Fruit fly (Drosophila melanogaster) whole organism, embryonic: ENCODE measurements around the gene CG9467.

Experiments
- CG10209 ChIP-seq: fragments of 200-800 bp; sonication (Bioruptor generic); optimal IDR thresholded peaks from 3 replicates; lab custom pipeline; 2017; ENCODE audit warnings: missing biosample characterization, mild to moderate bottlenecking, missing genetic modification characterization, missing genetic modification reagents
- CG10462 ChIP-seq: fragments of 200-800 bp; sonication (Bioruptor generic); optimal IDR thresholded peaks from 2 replicates; lab custom pipeline; 2016; ENCODE audit warnings: missing biosample characterization, missing genetic modification characterization
- CG11695 ChIP-seq: fragments of 200-800 bp; sonication (Bioruptor generic); IDR thresholded peaks from 3 replicates; pipeline ENCODE4 v1.3.6; 2022; ENCODE audit warnings: missing biosample characterization, missing genetic modification characterization
- CG12219 ChIP-seq: fragments of 200-800 bp; sonication (Bioruptor generic); optimal IDR thresholded peaks from 3 replicates; lab custom pipeline; 2018; ENCODE audit warnings: missing biosample characterization, mild to moderate bottlenecking, missing genetic modification characterization
- CG13287 ChIP-seq: fragments of 200-800 bp; sonication (Bioruptor generic); IDR thresholded peaks from 2 replicates; pipeline ENCODE4 v1.3.6; 2022; ENCODE audit warnings: missing biosample characterization, missing genetic modification characterization; ENCODE audit not compliant: partially characterized antibody
- CG14441 ChIP-seq: fragments of 200-800 bp; sonication (Bioruptor generic); IDR thresholded peaks from 2 replicates; pipeline ENCODE4 v1.3.6; 2022; ENCODE audit warnings: missing biosample characterization, missing genetic modification characterization
- CG1529 ChIP-seq: fragments of 200-800 bp; sonication (Bioruptor generic); optimal IDR thresholded peaks from 3 replicates; lab custom pipeline; 2018; ENCODE audit warnings: missing biosample characterization, missing genetic modification characterization
- CG1647 ChIP-seq: fragments of 200-800 bp; sonication (Bioruptor generic); optimal IDR thresholded peaks from 3 replicates; lab custom pipeline; 2016; ENCODE audit warnings: missing biosample characterization, missing genetic modification characterization
- CG17802 ChIP-seq: fragments of 200-800 bp; sonication (Bioruptor generic); optimal IDR thresholded peaks from 2 replicates; lab custom pipeline; 2018; ENCODE audit warnings: missing biosample characterization, mild to moderate bottlenecking, missing genetic modification characterization, moderate library complexity
- CG2199 ChIP-seq: fragments of 200-800 bp; sonication (Bioruptor generic); IDR thresholded peaks from 3 replicates; pipeline ENCODE4 v1.3.6; 2022; ENCODE audit warnings: missing biosample characterization, missing genetic modification characterization
- CG2202 ChIP-seq: fragments of 200-800 bp; sonication (Bioruptor generic); optimal IDR thresholded peaks from 2 replicates; lab custom pipeline; 2018; ENCODE audit warnings: missing biosample characterization, mild to moderate bottlenecking, missing genetic modification characterization
- CG30403 ChIP-seq: fragments of 200-800 bp; sonication (Bioruptor generic); optimal IDR thresholded peaks from 3 replicates; lab custom pipeline; 2016; ENCODE audit warnings: missing biosample characterization, missing genetic modification characterization
- CG31441 ChIP-seq: fragments of 200-800 bp; sonication (Bioruptor generic); IDR thresholded peaks from 2 replicates; pipeline ENCODE4 v1.3.6; 2022; ENCODE audit warnings: missing biosample characterization, missing genetic modification characterization
- CG32772 ChIP-seq: fragments of 200-800 bp; sonication (Bioruptor generic); IDR thresholded peaks from 2 replicates; pipeline ENCODE4 v1.3.6; 2022; ENCODE audit warnings: missing biosample characterization, missing genetic modification characterization
- CG3726 ChIP-seq: fragments of 200-800 bp; sonication (Bioruptor generic); IDR thresholded peaks from 3 replicates; pipeline ENCODE4, ENCODE4 v1.3.6; 2022; ENCODE audit warnings: missing biosample characterization, missing genetic modification characterization
- CG4707 ChIP-seq: fragments of 200-800 bp; sonication (Bioruptor generic); optimal IDR thresholded peaks from 2 replicates; lab custom pipeline; 2018; ENCODE audit warnings: missing biosample characterization, mild to moderate bottlenecking, missing genetic modification characterization, moderate library complexity
- CG4854 ChIP-seq: fragments of 200-800 bp; sonication (Bioruptor generic); optimal IDR thresholded peaks from 2 replicates; lab custom pipeline; 2016; ENCODE audit warnings: missing biosample characterization, missing genetic modification characterization, inconsistent platforms
- CG9215 ChIP-seq: fragments of 200-800 bp; sonication (Bioruptor generic); IDR thresholded peaks from 2 replicates; pipeline ENCODE4 v1.3.6; 2022; ENCODE audit warnings: missing biosample characterization, missing genetic modification characterization
- Camta ChIP-seq: fragments of 200-800 bp; sonication (Bioruptor generic); optimal IDR thresholded peaks from 2 replicates; lab custom pipeline; 2016; ENCODE audit warnings: missing biosample characterization, missing genetic modification characterization
- CrebB ChIP-seq: fragments of 200-800 bp; sonication (Bioruptor generic); optimal IDR thresholded peaks from 3 replicates; lab custom pipeline; 2018; ENCODE audit warnings: missing biosample characterization, mild to moderate bottlenecking, missing genetic modification characterization
- Deaf1 ChIP-seq: fragments of 200-800 bp; optimal IDR thresholded peaks from 3 replicates; lab custom pipeline; 2019; ENCODE audit warnings: missing biosample characterization, mild to moderate bottlenecking, missing genetic modification characterization, moderate library complexity
- Dll ChIP-seq: fragments of 200-800 bp; sonication (Bioruptor generic); IDR thresholded peaks from 4 replicates; pipeline ENCODE4 v1.3.6; 2022; ENCODE audit warnings: missing biosample characterization, missing genetic modification characterization; ENCODE audit not compliant: partially characterized antibody
- Hmx ChIP-seq: fragments of 200-800 bp; sonication (Bioruptor generic); optimal IDR thresholded peaks from 2 replicates; lab custom pipeline; 2016; ENCODE audit warnings: missing biosample characterization, missing genetic modification characterization
- Hr3 ChIP-seq: fragments of 200-800 bp; sonication (Bioruptor generic); optimal IDR thresholded peaks from 3 replicates; lab custom pipeline; 2016; ENCODE audit warnings: missing biosample characterization, missing genetic modification characterization
- Hr51 ChIP-seq, 2 experiments: fragments of 200-800 bp; sonication (Bioruptor generic); optimal IDR thresholded peaks; 2 replicates in 1 of 2; 3 replicates in 1 of 2; lab custom pipeline; 2016 to 2018; ENCODE audit warnings: missing biosample characterization in 2 of 2, missing genetic modification characterization in 2 of 2, mild to moderate bottlenecking in 1 of 2, moderate library complexity in 1 of 2
- Mes4 ChIP-seq: fragments of 200-800 bp; sonication (Bioruptor generic); optimal IDR thresholded peaks from 2 replicates; lab custom pipeline; 2016; ENCODE audit warnings: missing biosample characterization, missing genetic modification characterization
- Nf-YA ChIP-seq: fragments of 200-800 bp; sonication (Bioruptor generic); IDR thresholded peaks from 2 replicates; pipeline ENCODE4 v1.3.6; 2022; ENCODE audit warnings: missing biosample characterization, missing genetic modification characterization
- Sry-δ ChIP-seq: fragments of 200-800 bp; sonication (Bioruptor generic); optimal IDR thresholded peaks from 2 replicates; lab custom pipeline; 2016; ENCODE audit warnings: missing biosample characterization, missing genetic modification characterization
- Ssrp ChIP-seq: fragments of 200-800 bp; sonication (Bioruptor generic); optimal IDR thresholded peaks from 2 replicates; lab custom pipeline; 2018; ENCODE audit warnings: missing biosample characterization, mild to moderate bottlenecking, missing genetic modification characterization, moderate library complexity
- Vsx1 ChIP-seq: fragments of 200-800 bp; sonication (Bioruptor generic); optimal IDR thresholded peaks from 2 replicates; lab custom pipeline; 2017; ENCODE audit warnings: missing biosample characterization, mild to moderate bottlenecking, missing genetic modification characterization, missing genetic modification reagents
- amos ChIP-seq: fragments of 200-800 bp; sonication (Bioruptor generic); IDR thresholded peaks from 2 replicates; pipeline ENCODE4 v1.3.6; 2022; ENCODE audit warnings: missing biosample characterization, missing genetic modification characterization; ENCODE audit not compliant: partially characterized antibody
- bigmax ChIP-seq: fragments of 200-800 bp; sonication (Bioruptor generic); optimal IDR thresholded peaks from 2 replicates; lab custom pipeline; 2018; ENCODE audit warnings: missing biosample characterization, mild to moderate bottlenecking, missing genetic modification characterization
- cad ChIP-seq: fragments of >200 bp; optimal IDR thresholded peaks from 2 replicates; lab custom pipeline; 2017; ENCODE audit warnings: missing biosample characterization, missing genetic modification characterization
- corto ChIP-seq: fragments of 200-800 bp; sonication (Bioruptor generic); optimal IDR thresholded peaks from 2 replicates; lab custom pipeline; 2016; ENCODE audit warnings: missing biosample characterization, mild to moderate bottlenecking, missing genetic modification characterization, moderate library complexity
- dati ChIP-seq: fragments of 200-800 bp; sonication (Bioruptor generic); IDR thresholded peaks from 2 replicates; pipeline ENCODE4 v1.3.6; 2022; ENCODE audit warnings: missing biosample characterization, missing genetic modification characterization
- grau ChIP-seq: fragments of 200-800 bp; optimal IDR thresholded peaks from 3 replicates; lab custom pipeline; 2019; ENCODE audit warnings: missing biosample characterization, mild to moderate bottlenecking, missing genetic modification characterization, moderate library complexity
- hb ChIP-seq: fragments of 200-800 bp; sonication (Bioruptor generic); IDR thresholded peaks from 3 replicates; pipeline ENCODE4 v1.3.6; 2022; ENCODE audit warnings: missing biosample characterization, missing genetic modification characterization; ENCODE audit not compliant: partially characterized antibody
- kay ChIP-seq: fragments of 200-800 bp; sonication (Bioruptor generic); optimal IDR thresholded peaks from 2 replicates; lab custom pipeline; 2016; ENCODE audit warnings: missing biosample characterization, missing genetic modification characterization
- lmd ChIP-seq: fragments of 200-800 bp; sonication (Bioruptor generic); IDR thresholded peaks from 2 replicates; pipeline ENCODE4 v1.3.6; 2022; ENCODE audit warnings: missing biosample characterization, missing genetic modification characterization
- lola ChIP-seq, 3 experiments: fragments of >200 bp in 2 of 3; fragments of 200-800 bp in 1 of 3; sonication (Bioruptor generic) in 1 of 3; optimal IDR thresholded peaks; 2 replicates each; lab custom pipeline; 2017 to 2019; ENCODE audit warnings: missing biosample characterization in 3 of 3, missing genetic modification characterization in 3 of 3, mild to moderate bottlenecking in 1 of 3, moderate library complexity in 1 of 3
- nom ChIP-seq: fragments of 200-800 bp; sonication (Bioruptor generic); optimal IDR thresholded peaks from 2 replicates; lab custom pipeline; 2017; ENCODE audit warnings: missing biosample characterization, missing genetic modification characterization, mild to moderate bottlenecking, moderate library complexity, missing genetic modification reagents
- pnt ChIP-seq: fragments of 200-800 bp; sonication (Bioruptor generic); optimal IDR thresholded peaks from 3 replicates; lab custom pipeline; 2016; ENCODE audit warnings: missing biosample characterization, missing genetic modification characterization
- pros ChIP-seq: fragments of 200-800 bp; sonication (Bioruptor generic); optimal IDR thresholded peaks from 3 replicates; lab custom pipeline; 2019; ENCODE audit warnings: missing biosample characterization, mild to moderate bottlenecking, missing genetic modification characterization, moderate library complexity
- ro ChIP-seq: fragments of 200-800 bp; sonication (Bioruptor generic); IDR thresholded peaks from 2 replicates; pipeline ENCODE4 v1.3.6; 2022; ENCODE audit warnings: missing biosample characterization, missing genetic modification characterization
- slbo ChIP-seq: fragments of 200-800 bp; sonication (Bioruptor generic); IDR thresholded peaks from 2 replicates; pipeline ENCODE4 v1.3.6; 2022; ENCODE audit warnings: missing biosample characterization, missing genetic modification characterization
- sob ChIP-seq: fragments of 200-800 bp; sonication (Bioruptor generic); IDR thresholded peaks from 2 replicates; pipeline ENCODE4 v1.3.6; 2022; ENCODE audit warnings: missing biosample characterization, missing genetic modification characterization
- tio ChIP-seq: fragments of 200-800 bp; sonication (Bioruptor generic); optimal IDR thresholded peaks from 2 replicates; lab custom pipeline; 2017; ENCODE audit warnings: missing biosample characterization, missing genetic modification characterization, inconsistent platforms
- wek ChIP-seq: fragments of 200-800 bp; sonication (Bioruptor generic); optimal IDR thresholded peaks from 3 replicates; lab custom pipeline; 2018; ENCODE audit warnings: missing biosample characterization, mild to moderate bottlenecking, missing genetic modification characterization, moderate library complexity
- zf30C ChIP-seq: fragments of 200-800 bp; sonication (Bioruptor generic); optimal IDR thresholded peaks from 3 replicates; lab custom pipeline; 2018; ENCODE audit warnings: missing biosample characterization, mild to moderate bottlenecking, missing genetic modification characterization

The CG9467 gene

DNA sequence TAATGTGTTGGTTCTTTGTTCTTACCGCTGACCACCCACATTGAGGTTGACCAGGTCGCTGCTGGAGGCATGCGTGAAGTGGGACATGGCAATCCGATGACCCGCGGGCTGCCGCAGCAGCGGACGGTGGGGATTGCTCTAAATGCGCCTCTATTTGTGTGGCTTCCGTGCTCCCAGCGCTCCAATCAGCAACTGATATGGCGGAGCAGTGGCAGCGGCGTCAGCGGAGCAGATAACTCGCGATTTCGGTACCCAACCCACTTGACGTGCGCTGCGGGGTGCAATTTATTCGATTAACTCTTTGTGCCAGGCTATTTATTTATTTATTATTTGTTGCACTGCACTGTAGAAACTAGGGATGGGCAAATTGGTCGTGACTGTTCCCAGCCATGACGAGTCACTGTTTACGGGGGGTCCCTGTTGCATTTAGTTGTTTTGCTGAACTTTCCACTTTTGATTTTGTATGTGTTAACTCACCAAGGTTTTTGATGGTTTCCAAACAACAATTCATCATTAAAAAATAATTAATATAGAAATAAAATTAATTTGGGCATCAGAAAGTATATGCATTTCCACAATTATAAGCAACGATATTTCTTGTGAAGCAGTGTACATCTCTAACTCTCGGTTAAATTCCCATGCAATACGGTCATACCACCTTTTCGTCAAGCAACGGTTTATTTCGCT is at the start of gene CG9467, which contains the start of gene CG8526 (continued):
- TF ChIP-seq sob (GFP tag; lab: Robert Waterston, UW) (peak; percentile 53; the same call in 1 of the 2 replicates), hb (peak; percentile 70; the same call in 1 of the 3 replicates), zf30C (GFP tag; lab: Kevin White, UChicago) (no peak), CG17802 (no peak), CG10209 (GFP tag; lab: Kevin White, UChicago) (peak; percentile 43), amos (GFP tag; lab: Robert Waterston, UW) (peak; percentile 75), lmd (GFP tag; lab: Robert Waterston, UW) (peak; percentile 65), CG31441 (GFP tag; lab: Robert Waterston, UW) (peak; percentile 97), CG10462 (GFP tag; lab: Kevin White, UChicago) (peak; percentile 84), CG32772 (GFP tag; lab: Robert Waterston, UW) (peak; percentile 51; the same call in 1 of the 2 replicates), CG12219 (GFP tag; lab: Kevin White, UChicago) (no peak), Ssrp (tag; lab: Kevin White, UChicago) (peak; percentile 69), CrebB (tag; lab: Kevin White, UChicago) (no peak), Hmx (GFP tag; lab: Kevin White, UChicago) (no peak), Hr3 (GFP tag; lab: Kevin White, UChicago) (peak; percentile 74), Vsx1 (no peak), Deaf1 (tag; lab: Kevin White, UChicago) (no peak), cad (GFP tag; lab: Kevin White, UChicago) (no peak), CG9215 (GFP tag; lab: Robert Waterston, UW) (peak; percentile 78), kay (GFP tag; lab: Kevin White, UChicago) (no peak), Dll (peak; percentile 88), CG3726 (GFP tag; lab: Robert Waterston, UW) (no peak; the same call in 2 of the 3 replicates), CG30403 (GFP tag; lab: Kevin White, UChicago) (peak; percentile 80), CG4854 (GFP tag; lab: Kevin White, UChicago) (peak; percentile 33), grau (peak; percentile 77), CG11695 (GFP tag; lab: Robert Waterston, UW) (peak; percentile 23; the same call in 1 of the 3 replicates), CG1647 (GFP tag; lab: Kevin White, UChicago) (peak; percentile 23), Sry-δ (GFP tag; lab: Kevin White, UChicago) (peak; percentile 88), Hr51 (GFP tag; optimal IDR thresholded peaks at IDR 0.05; lab: Kevin White, UChicago) (no peak), slbo (peak; percentile 86), pnt (no peak), bigmax (no peak), CG2199 (GFP tag; lab: Robert Waterston, UW) (no peak), Nf-YA (no peak), wek (GFP tag; lab: Kevin White, UChicago) (no peak), tio (GFP tag; lab: Kevin White, UChicago) (no peak), Mes4 (no peak), Camta (no peak), dati (GFP tag; lab: Robert Waterston, UW) (no peak), lola (GFP tag; optimal IDR thresholded peaks at IDR 0.05; lab: Kevin White, UChicago) (peak in 1 of 3 experiments; percentile 74), ro (GFP tag; lab: Robert Waterston, UW) (no peak), CG2202 (no peak), CG1529 (GFP tag; lab: Kevin White, UChicago) (no peak), pros (no peak), CG13287 (GFP tag; lab: Robert Waterston, UW) (peak; percentile 84), nom (GFP tag; lab: Kevin White, UChicago) (no peak), CG4707 (GFP tag; lab: Kevin White, UChicago) (no peak), corto (GFP tag; lab: Kevin White, UChicago) (no peak), CG14441 (GFP tag; lab: Robert Waterston, UW) (peak; percentile 58)
